Fruit fly (Drosophila melanogaster) whole organism, embryonic: Measurements from ENCODE around the gene CG31103.

Experiments
- Aef1 ChIP-seq: fragments of 200-800 bp; sonication (Bioruptor generic); IDR thresholded peaks from 3 replicates; pipeline ENCODE4 v1.3.6; 2022; ENCODE audit warnings: missing biosample characterization, missing genetic modification characterization
- Asciz ChIP-seq: fragments of 200-800 bp; sonication (Bioruptor generic); optimal IDR thresholded peaks from 2 replicates; lab custom pipeline; 2017; ENCODE audit warnings: missing biosample characterization, mild to moderate bottlenecking, missing genetic modification characterization, missing genetic modification reagents
- C15 ChIP-seq: fragments of 200-800 bp; sonication (Bioruptor generic); IDR thresholded peaks from 3 replicates; pipeline ENCODE4 v1.3.6; 2022; ENCODE audit warnings: missing biosample characterization, missing genetic modification characterization
- CG11696 ChIP-seq: fragments of 200-800 bp; sonication (Bioruptor generic); IDR thresholded peaks from 2 replicates; pipeline ENCODE4 v1.3.6; 2022; ENCODE audit warnings: missing biosample characterization, missing genetic modification characterization
- CG12155 ChIP-seq: fragments of 200-800 bp; sonication (Bioruptor generic); optimal IDR thresholded peaks from 3 replicates; lab custom pipeline; 2016; ENCODE audit warnings: missing biosample characterization, missing genetic modification characterization
- CG12659 ChIP-seq: fragments of 200-800 bp; sonication (Bioruptor generic); optimal IDR thresholded peaks from 3 replicates; lab custom pipeline; 2017; ENCODE audit warnings: mild to moderate bottlenecking, missing biosample characterization, missing genetic modification reagents, missing genetic modification characterization
- CG13287 ChIP-seq: fragments of 200-800 bp; sonication (Bioruptor generic); IDR thresholded peaks from 2 replicates; pipeline ENCODE4 v1.3.6; 2022; ENCODE audit warnings: missing biosample characterization, missing genetic modification characterization; ENCODE audit not compliant: partially characterized antibody
- CG1603 ChIP-seq: fragments of 200-800 bp; sonication (Bioruptor generic); optimal IDR thresholded peaks from 2 replicates; lab custom pipeline; 2019; ENCODE audit warnings: missing biosample characterization, mild to moderate bottlenecking, missing genetic modification characterization, moderate library complexity
- CG16815 ChIP-seq: fragments of 200-800 bp; sonication (Bioruptor generic); optimal IDR thresholded peaks from 3 replicates; lab custom pipeline; 2017; ENCODE audit warnings: missing biosample characterization, mild to moderate bottlenecking, missing genetic modification characterization
- CG17359 ChIP-seq: fragments of 200-800 bp; sonication (Bioruptor generic); optimal IDR thresholded peaks from 3 replicates; lab custom pipeline; 2018; ENCODE audit warnings: missing biosample characterization, mild to moderate bottlenecking, missing genetic modification characterization, moderate library complexity
- CG3281 ChIP-seq: fragments of 200-800 bp; sonication (Bioruptor generic); optimal IDR thresholded peaks from 3 replicates; lab custom pipeline; 2017; ENCODE audit warnings: missing biosample characterization, mild to moderate bottlenecking, missing genetic modification characterization
- CG33557 ChIP-seq: fragments of 200-800 bp; sonication (Bioruptor generic); optimal IDR thresholded peaks from 2 replicates; lab custom pipeline; 2019; ENCODE audit warnings: missing biosample characterization, mild to moderate bottlenecking, missing genetic modification characterization, moderate library complexity
- CG3838 ChIP-seq: fragments of 200-800 bp; sonication (Bioruptor generic); optimal IDR thresholded peaks from 3 replicates; lab custom pipeline; 2016; ENCODE audit warnings: missing biosample characterization, missing genetic modification characterization
- CG4282 ChIP-seq: fragments of 200-800 bp; sonication (Bioruptor generic); optimal IDR thresholded peaks from 2 replicates; lab custom pipeline; 2016; ENCODE audit warnings: missing biosample characterization, missing genetic modification characterization
- CG7839 ChIP-seq: fragments of 200-800 bp; sonication (Bioruptor generic); optimal IDR thresholded peaks from 3 replicates; lab custom pipeline; 2018; ENCODE audit warnings: missing biosample characterization, mild to moderate bottlenecking, missing genetic modification characterization, moderate library complexity
- CG7963 ChIP-seq: fragments of 200-800 bp; sonication (Bioruptor generic); IDR thresholded peaks from 3 replicates; pipeline ENCODE4 v1.3.6; 2022; ENCODE audit warnings: missing biosample characterization, missing genetic modification characterization; ENCODE audit not compliant: partially characterized antibody
- CG8290 ChIP-seq, 3 experiments: fragments of 200-800 bp; sonication (Bioruptor generic); optimal IDR thresholded peaks; 2 replicates each; lab custom pipeline; 2016 to 2019; ENCODE audit warnings: missing biosample characterization in 3 of 3, missing genetic modification characterization in 3 of 3, mild to moderate bottlenecking in 2 of 3, moderate library complexity in 1 of 3
- D19A ChIP-seq: fragments of 200-800 bp; optimal IDR thresholded peaks from 3 replicates; lab custom pipeline; 2019; ENCODE audit warnings: missing biosample characterization, mild to moderate bottlenecking, missing genetic modification characterization, moderate library complexity
- Dfd ChIP-seq, 2 experiments: fragments of >200 bp; optimal IDR thresholded peaks; 2 replicates each; lab custom pipeline; 2017; ENCODE audit warnings: missing biosample characterization in 2 of 2, missing genetic modification characterization in 2 of 2
- Dip2 ChIP-seq: fragments of 200-800 bp; sonication (Bioruptor generic); IDR thresholded peaks from 2 replicates; pipeline ENCODE4 v1.3.6; 2022; ENCODE audit warnings: missing biosample characterization, missing genetic modification characterization
- Dref ChIP-seq: fragments of 200-800 bp; sonication (Bioruptor generic); IDR thresholded peaks from 2 replicates; pipeline ENCODE4 v1.3.6; 2022; ENCODE audit warnings: missing biosample characterization, missing genetic modification characterization
- E2f1 ChIP-seq: fragments of 200-800 bp; sonication (Bioruptor generic); IDR thresholded peaks from 2 replicates; pipeline ENCODE4 v1.3.6; 2022; ENCODE audit warnings: missing biosample characterization, missing genetic modification characterization
- ERR ChIP-seq: fragments of 200-800 bp; sonication (Bioruptor generic); optimal IDR thresholded peaks from 2 replicates; lab custom pipeline; 2016; ENCODE audit warnings: missing biosample characterization, missing genetic modification characterization
- Fer1 ChIP-seq: fragments of 200-800 bp; sonication (Bioruptor generic); optimal IDR thresholded peaks from 2 replicates; lab custom pipeline; 2017; ENCODE audit warnings: missing biosample characterization, mild to moderate bottlenecking, missing genetic modification characterization
- HmgD ChIP-seq: fragments of 200-800 bp; sonication (Bioruptor generic); optimal IDR thresholded peaks from 3 replicates; lab custom pipeline; 2016; ENCODE audit warnings: missing biosample characterization, missing genetic modification characterization
- MBD-R2 ChIP-seq: fragments of 200-800 bp; sonication (Bioruptor generic); IDR thresholded peaks from 2 replicates; pipeline ENCODE4 v1.3.6; 2022; ENCODE audit warnings: missing biosample characterization, missing genetic modification characterization
- Mes4 ChIP-seq: fragments of 200-800 bp; sonication (Bioruptor generic); optimal IDR thresholded peaks from 2 replicates; lab custom pipeline; 2016; ENCODE audit warnings: missing biosample characterization, missing genetic modification characterization
- Opbp ChIP-seq: fragments of 200-800 bp; sonication (Bioruptor generic); IDR thresholded peaks from 3 replicates; pipeline ENCODE4 v1.3.6; 2022; ENCODE audit warnings: missing biosample characterization, missing genetic modification characterization; ENCODE audit not compliant: partially characterized antibody
- Poxn ChIP-seq: fragments of 200-800 bp; sonication (Bioruptor generic); IDR thresholded peaks from 2 replicates; pipeline ENCODE4 v1.3.6; 2022; ENCODE audit warnings: missing biosample characterization, missing genetic modification characterization
- Ravus ChIP-seq: fragments of 200-800 bp; sonication (Bioruptor generic); IDR thresholded peaks from 2 replicates; pipeline ENCODE4 v1.3.6; 2022; ENCODE audit warnings: missing biosample characterization, missing genetic modification characterization
- Vsx1 ChIP-seq: fragments of 200-800 bp; sonication (Bioruptor generic); optimal IDR thresholded peaks from 2 replicates; lab custom pipeline; 2017; ENCODE audit warnings: missing biosample characterization, mild to moderate bottlenecking, missing genetic modification characterization, missing genetic modification reagents
- btn ChIP-seq: fragments of 200-800 bp; sonication (Bioruptor generic); optimal IDR thresholded peaks from 2 replicates; lab custom pipeline; 2016; ENCODE audit warnings: missing biosample characterization, missing genetic modification characterization
- chm ChIP-seq: fragments of 200-800 bp; sonication (Bioruptor generic); IDR thresholded peaks from 2 replicates; pipeline ENCODE4 v1.3.6; 2022; ENCODE audit warnings: missing biosample characterization, missing genetic modification characterization
- en ChIP-seq: fragments of 200-800 bp; sonication (Bioruptor generic); optimal IDR thresholded peaks from 2 replicates; lab custom pipeline; 2016; ENCODE audit warnings: missing biosample characterization, missing genetic modification characterization
- fd96Cb ChIP-seq: fragments of 200-800 bp; sonication (Bioruptor generic); optimal IDR thresholded peaks from 2 replicates; lab custom pipeline; 2018; ENCODE audit warnings: missing biosample characterization, mild to moderate bottlenecking, missing genetic modification characterization, moderate library complexity
- fu2 ChIP-seq: fragments of 200-800 bp; sonication (Bioruptor generic); optimal IDR thresholded peaks from 2 replicates; lab custom pipeline; 2016; ENCODE audit warnings: missing biosample characterization, missing genetic modification characterization
- gfzf ChIP-seq: fragments of 200-800 bp; sonication (Bioruptor generic); optimal IDR thresholded peaks from 2 replicates; lab custom pipeline; 2016; ENCODE audit warnings: missing biosample characterization, mild to moderate bottlenecking, missing genetic modification characterization, moderate library complexity
- gro ChIP-seq: fragments of 200-800 bp; sonication (Bioruptor generic); optimal IDR thresholded peaks from 2 replicates; lab custom pipeline; 2016; ENCODE audit warnings: missing biosample characterization, missing genetic modification characterization
- gsb ChIP-seq: fragments of 200-800 bp; sonication (Bioruptor generic); IDR thresholded peaks from 2 replicates; pipeline ENCODE4 v1.3.6; 2022; ENCODE audit warnings: missing biosample characterization, missing genetic modification characterization
- gt ChIP-seq: fragments of 200-800 bp; sonication (Bioruptor generic); IDR thresholded peaks from 2 replicates; pipeline ENCODE4 v1.3.6; 2022; ENCODE audit warnings: missing biosample characterization, missing genetic modification characterization
- kni ChIP-seq: fragments of 200-800 bp; sonication (Bioruptor generic); optimal IDR thresholded peaks from 3 replicates; lab custom pipeline; 2017; ENCODE audit warnings: mild to moderate bottlenecking, missing biosample characterization, missing genetic modification reagents, missing genetic modification characterization
- otp ChIP-seq: fragments of 200-800 bp; sonication (Bioruptor generic); IDR thresholded peaks from 3 replicates; pipeline ENCODE4, ENCODE4 v1.3.6; 2022; ENCODE audit warnings: missing biosample characterization, missing genetic modification characterization
- pan ChIP-seq, 4 experiments: fragments of >200 bp in 3 of 4; fragments of 200-800 bp in 1 of 4; sonication (Bioruptor generic) in 1 of 4; optimal IDR thresholded peaks in 3 of 4; IDR thresholded peaks in 1 of 4; 2 replicates each; pipeline versions ENCODE4 v1.3.6 to Lab custom; 2017 to 2022; ENCODE audit warnings: missing biosample characterization in 2 of 4, missing genetic modification characterization in 2 of 4, mixed read lengths in 1 of 4
- ro ChIP-seq: fragments of 200-800 bp; sonication (Bioruptor generic); IDR thresholded peaks from 2 replicates; pipeline ENCODE4 v1.3.6; 2022; ENCODE audit warnings: missing biosample characterization, missing genetic modification characterization
- salm ChIP-seq: fragments of 200-800 bp; sonication (Bioruptor generic); optimal IDR thresholded peaks from 2 replicates; lab custom pipeline; 2018; ENCODE audit warnings: missing biosample characterization, mild to moderate bottlenecking, missing genetic modification characterization
- sens-2 ChIP-seq: fragments of 200-800 bp; sonication (Bioruptor generic); IDR thresholded peaks from 2 replicates; pipeline ENCODE4 v1.3.6; 2022; ENCODE audit warnings: missing biosample characterization, missing genetic modification characterization
- trh ChIP-seq: fragments of 200-800 bp; sonication (Bioruptor generic); optimal IDR thresholded peaks from 2 replicates; lab custom pipeline; 2016; ENCODE audit warnings: missing biosample characterization, missing genetic modification characterization
- yki ChIP-seq: fragments of >200 bp; optimal IDR thresholded peaks from 3 replicates; lab custom pipeline; 2018
- zen ChIP-seq: fragments of 200-800 bp; sonication (Bioruptor generic); optimal IDR thresholded peaks from 3 replicates; lab custom pipeline; 2018; ENCODE audit warnings: missing biosample characterization, mild to moderate bottlenecking, missing genetic modification characterization, moderate library complexity

The CG31103 gene

DNA sequence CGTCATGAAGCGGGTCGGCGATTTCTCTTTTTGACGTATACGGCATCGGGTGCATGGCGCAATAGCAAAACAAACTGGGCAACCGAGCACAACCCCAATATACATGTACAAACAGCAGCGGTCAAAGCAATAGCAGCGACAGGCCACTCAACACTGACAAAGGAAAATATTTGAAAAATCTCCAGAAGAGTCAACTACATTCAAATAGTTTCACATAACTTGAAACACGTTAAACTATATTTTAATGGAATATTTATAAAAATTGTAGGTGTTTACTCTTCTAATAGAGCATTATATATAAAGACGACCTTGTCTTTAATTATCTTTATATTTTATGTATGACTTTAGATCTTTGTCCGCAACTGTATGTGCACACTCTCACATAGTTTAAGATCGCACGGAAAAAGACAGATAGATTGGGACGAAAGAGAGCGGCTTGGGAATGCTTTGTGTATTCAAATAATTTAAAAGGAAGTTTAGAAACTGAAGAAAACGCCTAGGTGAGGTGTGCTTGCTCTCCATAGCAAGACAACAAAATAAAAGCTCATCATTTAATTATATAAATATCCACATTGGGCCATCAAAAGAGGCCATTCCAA is 11.6 kb upstream of the CG31103 start (continued):
- peak; percentile 26 for TF ChIP-seq CG8290 (GFP tag; optimal IDR thresholded peaks at IDR 0.05; lab: Kevin White, UChicago)
- TF ChIP-seq CG8290 (tag; optimal IDR thresholded peaks at IDR 0.05; lab: Kevin White, UChicago): peak in 1 of 2 experiments; percentile 39
- TF ChIP-seq Poxn (GFP tag; lab: Robert Waterston, UW): no peak
- no peak for TF ChIP-seq yki (lab: Kevin White, UChicago)
- peak; percentile 79 for TF ChIP-seq CG17359 (tag; lab: Kevin White, UChicago)
- TF ChIP-seq MBD-R2 (GFP tag; lab: Robert Waterston, UW): 0 out of 2 replicates have a peak, but pooled peaks have one; percentile 14
- TF ChIP-seq CG16815 (GFP tag; lab: Kevin White, UChicago): peak; percentile 60
- TF ChIP-seq otp (GFP tag; lab: Robert Waterston, UW): peak; percentile 60; the same call in 2 of the 3 replicates
- no peak for TF ChIP-seq ro (GFP tag; lab: Robert Waterston, UW)
- TF ChIP-seq Vsx1 (GFP tag; lab: Kevin White, UChicago): peak; percentile 56
- no peak for TF ChIP-seq en (GFP tag; lab: Kevin White, UChicago)
- peak; percentile 69 for TF ChIP-seq CG12659 (GFP tag; lab: Kevin White, UChicago)
- no peak; the same call in 1 of the 2 replicates for TF ChIP-seq Ravus (GFP tag; lab: Robert Waterston, UW)
- TF ChIP-seq E2f1 (GFP tag; lab: Robert Waterston, UW): peak; percentile 53
- TF ChIP-seq Dref (GFP tag; lab: Robert Waterston, UW): no peak
- no peak for TF ChIP-seq gt
- no peak; the same call in 1 of the 2 replicates for TF ChIP-seq chm (GFP tag; lab: Robert Waterston, UW)
- TF ChIP-seq D19A (tag; lab: Kevin White, UChicago): peak; percentile 77
- TF ChIP-seq btn (GFP tag; lab: Kevin White, UChicago): no peak
- peak; percentile 36 for TF ChIP-seq Mes4 (GFP tag; lab: Kevin White, UChicago)
- TF ChIP-seq fd96Cb (tag; lab: Kevin White, UChicago): peak; percentile 73
- peak; percentile 72 for TF ChIP-seq Asciz
- peak; percentile 80 for TF ChIP-seq CG7839
- no peak for TF ChIP-seq gro (GFP tag; lab: Kevin White, UChicago)
- TF ChIP-seq CG11696 (GFP tag; lab: Robert Waterston, UW): peak; percentile 93
- TF ChIP-seq sens-2 (GFP tag; lab: Robert Waterston, UW): peak; percentile 32; the same call in 1 of the 2 replicates
- TF ChIP-seq Dfd (GFP tag; optimal IDR thresholded peaks at IDR 0.05; lab: Kevin White, UChicago): no peak
- TF ChIP-seq CG1603 (tag; lab: Kevin White, UChicago): peak; percentile 61
- TF ChIP-seq CG4282 (GFP tag; lab: Kevin White, UChicago): no peak
- no peak for TF ChIP-seq ERR (GFP tag; lab: Kevin White, UChicago)
- TF ChIP-seq zen (tag; lab: Kevin White, UChicago): peak; percentile 27
- no peak for TF ChIP-seq gfzf (GFP tag; lab: Kevin White, UChicago)
- no peak for TF ChIP-seq C15 (GFP tag; lab: Robert Waterston, UW)
- TF ChIP-seq Fer1 (GFP tag; lab: Kevin White, UChicago): peak; percentile 78
- TF ChIP-seq CG33557 (GFP tag; lab: Kevin White, UChicago): peak; percentile 66
- no peak for TF ChIP-seq CG13287 (GFP tag; lab: Robert Waterston, UW)
- no peak for TF ChIP-seq fu2 (GFP tag; lab: Kevin White, UChicago)
- peak; percentile 63 for TF ChIP-seq Aef1 (GFP tag; lab: Robert Waterston, UW)
- TF ChIP-seq Dip2 (GFP tag; lab: Robert Waterston, UW): no peak
- no peak for TF ChIP-seq Opbp
- TF ChIP-seq trh (GFP tag; lab: Kevin White, UChicago): peak; percentile 10
- TF ChIP-seq kni (GFP tag; lab: Kevin White, UChicago): no peak
- TF ChIP-seq CG7963 (GFP tag; lab: Robert Waterston, UW): no peak
- TF ChIP-seq pan (optimal IDR thresholded peaks at IDR 0.05; lab: Kevin White, UChicago): no peak
- TF ChIP-seq pan (GFP tag; optimal IDR thresholded peaks at IDR 0.05 in 1 of 2, IDR thresholded peaks at IDR 0.05 in 1 of 2): peak in 1 of 2 experiments; percentile 82
- peak; percentile 68 for TF ChIP-seq salm (tag; lab: Kevin White, UChicago)
- no peak for TF ChIP-seq CG3838 (GFP tag; lab: Kevin White, UChicago)
- TF ChIP-seq gsb (GFP tag; lab: Robert Waterston, UW): peak; percentile 24; the same call in 1 of the 2 replicates
- peak; percentile 75 for TF ChIP-seq CG3281 (GFP tag; lab: Kevin White, UChicago)
- TF ChIP-seq HmgD: no peak
- TF ChIP-seq CG12155 (GFP tag; lab: Kevin White, UChicago): peak; percentile 55
